Fruit fly (Drosophila melanogaster) whole organism, embryonic: Measurements from ENCODE around the gene sa.

Experiments used
- Antp ChIP-seq: fragments of 200-800 bp; sonication (Bioruptor generic); optimal IDR thresholded peaks from 3 replicates; lab custom pipeline; 2016; ENCODE audit warnings: missing biosample characterization, missing genetic modification characterization
- Atf6 ChIP-seq: fragments of 200-800 bp; sonication (Bioruptor generic); IDR thresholded peaks from 2 replicates; pipeline ENCODE4 v1.3.6; 2022; ENCODE audit warnings: missing biosample characterization, missing genetic modification characterization
- CG10654 ChIP-seq: fragments of 200-800 bp; sonication (Bioruptor generic); optimal IDR thresholded peaks from 2 replicates; lab custom pipeline; 2016; ENCODE audit warnings: missing biosample characterization, missing genetic modification characterization
- CG12942 ChIP-seq: fragments of 200-800 bp; sonication (Bioruptor generic); optimal IDR thresholded peaks from 3 replicates; lab custom pipeline; 2016; ENCODE audit warnings: missing biosample characterization, missing genetic modification characterization
- CG17612 ChIP-seq: fragments of 200-800 bp; sonication (Bioruptor generic); IDR thresholded peaks from 2 replicates; pipeline ENCODE4 v1.3.6; 2022; ENCODE audit warnings: missing biosample characterization, missing genetic modification characterization
- CG18262 ChIP-seq: fragments of 200-800 bp; optimal IDR thresholded peaks from 3 replicates; lab custom pipeline; 2019; ENCODE audit warnings: missing biosample characterization, mild to moderate bottlenecking, missing genetic modification characterization, moderate library complexity
- CG18476 ChIP-seq: fragments of 200-800 bp; sonication (Bioruptor generic); optimal IDR thresholded peaks from 2 replicates; lab custom pipeline; 2016; ENCODE audit warnings: missing biosample characterization, mild to moderate bottlenecking, missing genetic modification characterization
- CG2199 ChIP-seq: fragments of 200-800 bp; sonication (Bioruptor generic); IDR thresholded peaks from 3 replicates; pipeline ENCODE4 v1.3.6; 2022; ENCODE audit warnings: missing biosample characterization, missing genetic modification characterization
- CG31388 ChIP-seq: fragments of 200-800 bp; sonication (Bioruptor generic); optimal IDR thresholded peaks from 2 replicates; lab custom pipeline; 2016; ENCODE audit warnings: missing biosample characterization, missing genetic modification characterization
- CG43689 ChIP-seq: fragments of 200-800 bp; sonication (Bioruptor generic); IDR thresholded peaks from 2 replicates; pipeline ENCODE4 v1.3.6; 2022; ENCODE audit warnings: missing biosample characterization, missing genetic modification characterization
- CG4617 ChIP-seq: fragments of 200-800 bp; sonication (Bioruptor generic); optimal IDR thresholded peaks from 3 replicates; lab custom pipeline; 2016; ENCODE audit warnings: missing biosample characterization, missing genetic modification characterization, borderline replicate concordance
- CG5245 ChIP-seq: fragments of 200-800 bp; sonication (Bioruptor generic); optimal IDR thresholded peaks from 3 replicates; lab custom pipeline; 2016; ENCODE audit warnings: missing biosample characterization, missing genetic modification characterization
- CG8089 ChIP-seq: fragments of 200-800 bp; sonication (Bioruptor generic); optimal IDR thresholded peaks from 3 replicates; lab custom pipeline; 2016; ENCODE audit warnings: missing biosample characterization, missing genetic modification characterization
- CG8944 ChIP-seq: fragments of 200-800 bp; sonication (Bioruptor generic); optimal IDR thresholded peaks from 3 replicates; lab custom pipeline; 2016; ENCODE audit warnings: missing biosample characterization, missing genetic modification characterization
- CG9797 ChIP-seq: fragments of 200-800 bp; sonication (Bioruptor generic); optimal IDR thresholded peaks from 3 replicates; lab custom pipeline; 2018; ENCODE audit warnings: missing biosample characterization, mild to moderate bottlenecking, missing genetic modification characterization
- CkIIα-i1 ChIP-seq: fragments of 200-800 bp; sonication (Bioruptor generic); IDR thresholded peaks from 2 replicates; pipeline ENCODE4 v1.3.6; 2022; ENCODE audit warnings: missing biosample characterization, missing genetic modification characterization
- Dip2 ChIP-seq: fragments of 200-800 bp; sonication (Bioruptor generic); IDR thresholded peaks from 2 replicates; pipeline ENCODE4 v1.3.6; 2022; ENCODE audit warnings: missing biosample characterization, missing genetic modification characterization
- Doc3 ChIP-seq: fragments of 200-800 bp; sonication (Bioruptor generic); IDR thresholded peaks from 3 replicates; pipeline ENCODE4 v1.3.6; 2022; ENCODE audit warnings: missing biosample characterization, missing genetic modification characterization; ENCODE audit not compliant: partially characterized antibody
- Ets65A ChIP-seq: fragments of 200-800 bp; sonication (Bioruptor generic); peaks from one replicate; lab custom pipeline; 2016; ENCODE audit warnings: missing biosample characterization, missing genetic modification characterization
- HHEX ChIP-seq: fragments of 200-800 bp; sonication (Bioruptor generic); optimal IDR thresholded peaks from 3 replicates; lab custom pipeline; 2017; ENCODE audit warnings: missing biosample characterization, mild to moderate bottlenecking, missing genetic modification characterization, missing genetic modification reagents
- HLH4C ChIP-seq: fragments of 200-800 bp; sonication (Bioruptor generic); IDR thresholded peaks from 3 replicates; pipeline ENCODE4 v1.3.6; 2022; ENCODE audit warnings: missing biosample characterization, missing genetic modification characterization; ENCODE audit not compliant: partially characterized antibody
- Hey ChIP-seq: fragments of 200-800 bp; sonication (Bioruptor generic); optimal IDR thresholded peaks from 3 replicates; lab custom pipeline; 2018; ENCODE audit warnings: missing biosample characterization, mild to moderate bottlenecking, missing genetic modification characterization
- HmgZ ChIP-seq: fragments of 200-800 bp; sonication (Bioruptor generic); optimal IDR thresholded peaks from 2 replicates; lab custom pipeline; 2018; ENCODE audit warnings: missing biosample characterization, mild to moderate bottlenecking, missing genetic modification characterization
- Hr39 ChIP-seq: fragments of >200 bp; optimal IDR thresholded peaks from 2 replicates; lab custom pipeline; 2017
- Kr ChIP-seq: fragments of 200-800 bp; sonication (Bioruptor generic); optimal IDR thresholded peaks from 2 replicates; lab custom pipeline; 2017; ENCODE audit warnings: missing biosample characterization, mild to moderate bottlenecking, missing genetic modification characterization
- Mad ChIP-seq: fragments of 200-800 bp; sonication (Bioruptor generic); optimal IDR thresholded peaks from 2 replicates; lab custom pipeline; 2016; ENCODE audit warnings: missing biosample characterization, missing genetic modification characterization
- Mes4 ChIP-seq: fragments of 200-800 bp; sonication (Bioruptor generic); optimal IDR thresholded peaks from 2 replicates; lab custom pipeline; 2016; ENCODE audit warnings: missing biosample characterization, missing genetic modification characterization
- NC2α ChIP-seq: fragments of 200-800 bp; sonication (Bioruptor generic); optimal IDR thresholded peaks from 2 replicates; lab custom pipeline; 2016; ENCODE audit warnings: missing biosample characterization, missing genetic modification characterization
- Neu2 ChIP-seq: fragments of 200-800 bp; sonication (Bioruptor generic); optimal IDR thresholded peaks from 3 replicates; lab custom pipeline; 2016; ENCODE audit warnings: missing biosample characterization, missing genetic modification characterization, borderline replicate concordance
- Rfx ChIP-seq: fragments of 200-800 bp; sonication (Bioruptor generic); IDR thresholded peaks from 2 replicates; pipeline ENCODE4 v1.3.6; 2022; ENCODE audit warnings: missing biosample characterization, missing genetic modification characterization
- Side ChIP-seq: fragments of 200-800 bp; sonication (Bioruptor generic); optimal IDR thresholded peaks from 2 replicates; lab custom pipeline; 2016; ENCODE audit warnings: missing biosample characterization, missing genetic modification characterization
- Sox102F ChIP-seq: fragments of 200-800 bp; sonication (Bioruptor generic); optimal IDR thresholded peaks from 2 replicates; lab custom pipeline; 2018; ENCODE audit warnings: missing biosample characterization, mild to moderate bottlenecking, missing genetic modification characterization, moderate library complexity
- Spps ChIP-seq: fragments of 200-800 bp; sonication (Bioruptor generic); optimal IDR thresholded peaks from 2 replicates; lab custom pipeline; 2018; ENCODE audit warnings: missing biosample characterization, mild to moderate bottlenecking, missing genetic modification characterization
- Sry-β ChIP-seq: fragments of 200-800 bp; sonication (Bioruptor generic); optimal IDR thresholded peaks from 2 replicates; lab custom pipeline; 2018; ENCODE audit warnings: missing biosample characterization, mild to moderate bottlenecking, missing genetic modification characterization, moderate library complexity
- YL-1 ChIP-seq: fragments of 200-800 bp; sonication (Bioruptor generic); optimal IDR thresholded peaks from 3 replicates; lab custom pipeline; 2017; ENCODE audit warnings: missing biosample characterization, mild to moderate bottlenecking, missing genetic modification characterization
- ase ChIP-seq: fragments of 200-800 bp; sonication (Bioruptor generic); IDR thresholded peaks from 3 replicates; pipeline ENCODE4 v1.3.6; 2022; ENCODE audit warnings: missing biosample characterization, missing genetic modification characterization
- chn ChIP-seq: fragments of 200-800 bp; sonication (Bioruptor generic); optimal IDR thresholded peaks from 2 replicates; lab custom pipeline; 2016; ENCODE audit warnings: missing biosample characterization, missing genetic modification characterization
- da ChIP-seq: fragments of 200-800 bp; sonication (Bioruptor generic); optimal IDR thresholded peaks from 2 replicates; lab custom pipeline; 2016; ENCODE audit warnings: missing biosample characterization, missing genetic modification characterization
- dati ChIP-seq: fragments of 200-800 bp; sonication (Bioruptor generic); IDR thresholded peaks from 2 replicates; pipeline ENCODE4 v1.3.6; 2022; ENCODE audit warnings: missing biosample characterization, missing genetic modification characterization
- dimm ChIP-seq: fragments of 200-800 bp; sonication (Bioruptor generic); IDR thresholded peaks from 2 replicates; pipeline ENCODE4 v1.3.6; 2022; ENCODE audit warnings: missing biosample characterization, missing genetic modification characterization
- disco-r ChIP-seq: fragments of 200-800 bp; sonication (Bioruptor generic); optimal IDR thresholded peaks from 2 replicates; lab custom pipeline; 2016; ENCODE audit warnings: missing biosample characterization, missing genetic modification characterization
- fd3F ChIP-seq: fragments of 200-800 bp; sonication (Bioruptor generic); optimal IDR thresholded peaks from 2 replicates; lab custom pipeline; 2018; ENCODE audit warnings: missing biosample characterization, mild to moderate bottlenecking, missing genetic modification characterization, moderate library complexity
- fru ChIP-seq: fragments of >200 bp; optimal IDR thresholded peaks from 2 replicates; lab custom pipeline; 2017
- fu2 ChIP-seq: fragments of 200-800 bp; sonication (Bioruptor generic); optimal IDR thresholded peaks from 2 replicates; lab custom pipeline; 2016; ENCODE audit warnings: missing biosample characterization, missing genetic modification characterization
- hkb ChIP-seq, 2 experiments: fragments of 200-800 bp in 1 of 2; fragments of >200 bp in 1 of 2; sonication (Bioruptor generic) in 1 of 2; IDR thresholded peaks in 1 of 2; optimal IDR thresholded peaks in 1 of 2; 2 replicates each; pipeline versions ENCODE4 v1.3.6 to Lab custom; 2017 to 2022; ENCODE audit warnings: missing biosample characterization in 1 of 2, missing genetic modification characterization in 1 of 2
- jumu ChIP-seq: fragments of 200-800 bp; sonication (Bioruptor generic); optimal IDR thresholded peaks from 3 replicates; lab custom pipeline; 2016; ENCODE audit warnings: missing biosample characterization, missing genetic modification characterization
- lbe ChIP-seq: fragments of 200-800 bp; sonication (Bioruptor generic); optimal IDR thresholded peaks from 2 replicates; lab custom pipeline; 2016; ENCODE audit warnings: missing biosample characterization, mild to moderate bottlenecking, missing genetic modification characterization
- mam ChIP-seq: fragments of 200-800 bp; sonication (Bioruptor generic); optimal IDR thresholded peaks from 3 replicates; lab custom pipeline; 2016; ENCODE audit warnings: missing biosample characterization, missing genetic modification characterization
- ssp ChIP-seq: fragments of 200-800 bp; sonication (Bioruptor generic); IDR thresholded peaks from 2 replicates; pipeline ENCODE4 v1.3.6; 2022; ENCODE audit warnings: missing biosample characterization, missing genetic modification characterization
- tgo ChIP-seq: fragments of 200-800 bp; sonication (Bioruptor generic); IDR thresholded peaks from 3 replicates; pipeline ENCODE4 v1.3.6; 2022; ENCODE audit warnings: missing biosample characterization, missing genetic modification characterization
- tio ChIP-seq: fragments of 200-800 bp; sonication (Bioruptor generic); optimal IDR thresholded peaks from 2 replicates; lab custom pipeline; 2017; ENCODE audit warnings: missing biosample characterization, missing genetic modification characterization, inconsistent platforms
- vvl ChIP-seq: fragments of 200-800 bp; sonication (Bioruptor generic); IDR thresholded peaks from 2 replicates; pipeline ENCODE4 v1.3.6; 2022; ENCODE audit warnings: missing biosample characterization, missing genetic modification characterization
- zfh2 ChIP-seq: fragments of 200-800 bp; sonication (Bioruptor generic); optimal IDR thresholded peaks from 2 replicates; lab custom pipeline; 2016; ENCODE audit warnings: missing biosample characterization, missing genetic modification characterization

The sa gene

DNA sequence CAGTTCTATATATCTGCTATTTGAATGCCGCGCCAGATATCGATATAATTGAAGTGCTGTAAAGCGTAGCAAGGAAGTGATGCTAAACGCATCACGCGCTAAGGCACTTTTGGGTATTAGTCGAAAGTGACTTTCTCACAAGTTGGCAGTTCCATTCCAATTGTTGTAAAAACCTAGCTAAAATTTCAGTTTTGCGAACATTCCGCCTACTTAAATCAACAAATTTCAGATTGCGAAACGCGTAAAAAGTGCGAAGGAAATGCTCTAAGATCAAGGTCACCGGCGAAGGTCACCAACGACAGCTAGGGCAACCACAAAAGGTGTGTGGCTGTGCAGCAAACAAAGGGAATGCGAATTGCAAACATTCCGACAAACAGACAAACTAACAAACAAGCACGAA lies 39.2 kb upstream of the sa start, which contains the start of gene Syx7 (continued):
- TF ChIP-seq CG4617 (GFP tag; lab: Kevin White, UChicago) (peak; percentile 96), CG17612 (no peak), CG10654 (no peak), da (GFP tag; lab: Kevin White, UChicago) (no peak), YL-1 (peak; percentile 53), HmgZ (tag; lab: Kevin White, UChicago) (peak; percentile 88), Sry-β (GFP tag; lab: Kevin White, UChicago) (peak; percentile 80), Dip2 (GFP tag; lab: Robert Waterston, UW) (no peak), fru (lab: Kevin White, UChicago) (no peak), ase (GFP tag; lab: Robert Waterston, UW) (no peak), fd3F (no peak), CG18476 (GFP tag; lab: Kevin White, UChicago) (no peak), Hey (tag; lab: Kevin White, UChicago) (no peak), CG5245 (GFP tag; lab: Kevin White, UChicago) (no peak), tio (GFP tag; lab: Kevin White, UChicago) (no peak), NC2α (GFP tag; lab: Kevin White, UChicago) (no peak), CG8944 (GFP tag; lab: Kevin White, UChicago) (no peak), ssp (GFP tag; lab: Robert Waterston, UW) (no peak), lbe (GFP tag; lab: Kevin White, UChicago) (peak; percentile 38), Mad (GFP tag; lab: Kevin White, UChicago) (peak; percentile 19), Mes4 (GFP tag; lab: Kevin White, UChicago) (no peak), mam (GFP tag; lab: Kevin White, UChicago) (peak; percentile 59), CG18262 (peak; percentile 10), Kr (GFP tag; lab: Kevin White, UChicago) (no peak), Ets65A (peak; percentile 64), dati (GFP tag; lab: Robert Waterston, UW) (no peak), CG12942 (no peak), Neu2 (GFP tag; lab: Kevin White, UChicago) (no peak), CG8089 (GFP tag; lab: Kevin White, UChicago) (no peak), Sox102F (GFP tag; lab: Kevin White, UChicago) (no peak), HHEX (GFP tag; lab: Kevin White, UChicago) (no peak), Antp (GFP tag; lab: Kevin White, UChicago) (peak; percentile 16), zfh2 (GFP tag; lab: Kevin White, UChicago) (peak; percentile 25), jumu (GFP tag; lab: Kevin White, UChicago) (no peak), CG43689 (GFP tag; lab: Robert Waterston, UW) (no peak), CG2199 (GFP tag; lab: Robert Waterston, UW) (no peak), Doc3 (GFP tag; lab: Robert Waterston, UW) (peak; percentile 54; the same call in 1 of the 3 replicates), CG31388 (GFP tag; lab: Kevin White, UChicago) (no peak), dimm (GFP tag; lab: Robert Waterston, UW) (no peak), tgo (GFP tag; lab: Robert Waterston, UW) (no peak), Atf6 (GFP tag; lab: Robert Waterston, UW) (no peak), fu2 (GFP tag; lab: Kevin White, UChicago) (peak; percentile 22), vvl (GFP tag; lab: Robert Waterston, UW) (peak; percentile 54), Hr39 (lab: Kevin White, UChicago) (no peak), hkb (optimal IDR thresholded peaks at IDR 0.05; lab: Kevin White, UChicago) (no peak), hkb (GFP tag; IDR thresholded peaks at IDR 0.05; lab: Robert Waterston, UW) (no peak), chn (GFP tag; lab: Kevin White, UChicago) (peak; percentile 2), HLH4C (GFP tag; lab: Robert Waterston, UW) (no peak; the same call in 1 of the 3 replicates), disco-r (GFP tag; lab: Kevin White, UChicago) (no peak), Spps (tag; lab: Kevin White, UChicago) (no peak), Side (GFP tag; lab: Kevin White, UChicago) (peak; percentile 16), Rfx (GFP tag; lab: Robert Waterston, UW) (peak; percentile 52), CkIIα-i1 (GFP tag; lab: Robert Waterston, UW) (no peak), CG9797 (GFP tag; lab: Kevin White, UChicago) (peak; percentile 75)
